Worm (Caenorhabditis elegans): ENCODE results near the gene C37C3.11.

C37C3.11 gene

DNA sequence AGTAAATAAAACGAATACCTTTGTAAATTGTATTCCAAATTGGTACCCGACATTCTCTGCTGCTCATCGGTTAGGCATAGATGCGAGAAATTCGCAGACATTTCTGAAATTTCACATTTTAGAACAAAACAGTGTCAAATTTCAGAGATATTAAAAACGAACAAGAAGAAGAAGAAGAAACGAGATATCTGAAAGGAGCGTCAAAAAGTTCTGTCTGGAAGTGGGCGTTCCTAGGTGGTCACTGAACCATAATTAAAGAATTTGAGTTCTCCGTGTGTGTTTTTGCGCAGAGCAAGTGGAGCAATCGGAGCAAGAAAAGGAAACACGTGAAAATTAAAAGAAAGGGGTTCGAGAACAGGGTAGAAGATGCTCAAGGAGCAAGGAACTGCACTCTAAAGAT is 35.2 kb upstream of the C37C3.11 start, which contains the start of gene F40A3.7:
Gene F40A3.7, minus strand, starts transcription at position 101 of the 400 bp plus-strand sequence.
- TF ChIP-seq K11D2.4 (GFP tag; IDR thresholded peaks at IDR 0.05) (no peak), B0261.1 (tag; optimal IDR thresholded peaks at IDR 0.05) (no peak)

ce11 chrV:7893812-7894381 is 29.3 kb upstream of the C37C3.11 start, which contains the start of gene F40A3.6:
F40A3.6 (minus strand) TSS chrV:7893862.
- peak; percentile 22; the same call in 1 of the 2 replicates for TF ChIP-seq hmg-1.2 (GFP tag; IDR thresholded peaks at IDR 0.05)
- TF ChIP-seq gei-17 (GFP tag; optimal IDR thresholded peaks at IDR 0.05), result no peak
- no peak for TF ChIP-seq nhr-90 (tag; optimal IDR thresholded peaks at IDR 0.05)
- TF ChIP-seq him-1 (tag; optimal IDR thresholded peaks at IDR 0.05), result no peak
- no peak for TF ChIP-seq nhr-80 (tag; optimal IDR thresholded peaks at IDR 0.05)
- no peak for TF ChIP-seq lin-54 (GFP tag; optimal IDR thresholded peaks at IDR 0.05)
- TF ChIP-seq ztf-25 (GFP tag; IDR thresholded peaks at IDR 0.05), result no peak

ce11 chrV:7891230-7891629 is 26.7 kb upstream of the C37C3.11 start, which contains the start of gene F40A3.1:
F40A3.1 (plus strand) TSS chrV:7891530.
- TF ChIP-seq madf-3 (GFP tag; IDR thresholded peaks at IDR 0.05) (no peak), madf-10 (tag; optimal IDR thresholded peaks at IDR 0.05) (no peak), fkh-3 (tag; optimal IDR thresholded peaks at IDR 0.05) (no peak), rcor-1 (GFP tag; IDR thresholded peaks at IDR 0.05) (no peak), ets-4 (GFP tag; optimal IDR thresholded peaks at IDR 0.05) (no peak), ccch-3 (GFP tag; optimal IDR thresholded peaks at IDR 0.05) (no peak), D2030.7 (GFP tag; IDR thresholded peaks at IDR 0.05) (no peak)

DNA sequence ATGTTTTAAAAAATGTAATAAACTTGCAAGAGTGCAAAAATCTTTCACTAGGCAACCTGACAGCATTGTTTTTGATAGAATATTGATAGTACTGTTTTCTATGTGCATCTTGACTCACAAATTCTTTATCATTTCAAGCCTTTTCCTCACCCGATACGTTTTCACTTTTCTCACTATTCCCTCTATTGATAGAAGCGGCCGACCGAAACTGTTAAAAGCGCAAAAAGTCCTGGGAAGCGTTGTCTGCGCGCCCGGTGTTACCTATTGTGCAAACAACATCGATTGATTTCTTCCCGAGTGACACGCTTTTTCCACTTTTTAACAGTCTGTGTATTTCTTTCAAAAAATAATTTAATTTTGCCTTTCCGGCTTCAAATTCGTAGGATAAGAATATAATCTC is 23.5 kb upstream of the C37C3.11 start:
- no peak for TF ChIP-seq snpc-4 (GFP tag; optimal IDR thresholded peaks at IDR 0.05)
- peak in 3 of 4 experiments; percentile 34 to 81 (median 49) for TF ChIP-seq snpc-4 (tag; optimal IDR thresholded peaks at IDR 0.05)
- peak; percentile 67; the same call in 1 of the 2 replicates for TF ChIP-seq dox-1 (GFP tag; IDR thresholded peaks at IDR 0.05)
- no peak for TF ChIP-seq F52B5.7 (tag; optimal IDR thresholded peaks at IDR 0.05)
- TF ChIP-seq Y53F4B.3 (GFP tag; IDR thresholded peaks at IDR 0.05), result no peak
- no peak for TF ChIP-seq repo-1 (tag; optimal IDR thresholded peaks at IDR 0.05)
- no peak for TF ChIP-seq D2030.7 (GFP tag; IDR thresholded peaks at IDR 0.05)
- no peak for TF ChIP-seq ceh-100 (GFP tag; IDR thresholded peaks at IDR 0.05)
- peak; percentile 80 for TF ChIP-seq nhr-80 (tag; optimal IDR thresholded peaks at IDR 0.05)
- TF ChIP-seq madf-10 (tag; optimal IDR thresholded peaks at IDR 0.05), result no peak

- TF ChIP-seq sea-2 (GFP tag; IDR thresholded peaks at IDR 0.05) (no peak), athp-1 (tag; optimal IDR thresholded peaks at IDR 0.05) (no peak), ztf-18 (tag; optimal IDR thresholded peaks at IDR 0.05) (no peak), lag-1 (GFP tag; IDR thresholded peaks at IDR 0.05) (no peak), tbp1 (GFP tag; optimal IDR thresholded peaks at IDR 0.05) (no peak), aptf-2 (GFP tag; conservative IDR thresholded peaks at IDR 0.05) (no peak), F55B11.4 (tag; optimal IDR thresholded peaks at IDR 0.05; ENCODE audit: borderline replicate concordance, insufficient read depth) (no peak), K12H6.12 (tag; optimal IDR thresholded peaks at IDR 0.05) (no peak), K11D2.4 (GFP tag; IDR thresholded peaks at IDR 0.05) (no peak), egrh-3 (GFP tag; IDR thresholded peaks at IDR 0.05) (no peak), him-1 (tag; optimal IDR thresholded peaks at IDR 0.05) (no peak), B0019.2 (GFP tag; conservative IDR thresholded peaks at IDR 0.05) (no peak), let-526 (GFP tag; IDR thresholded peaks at IDR 0.05) (no peak), nhr-80 (tag; optimal IDR thresholded peaks at IDR 0.05) (no peak), egl-18 (GFP tag; IDR thresholded peaks at IDR 0.05) (no peak), akir-1 (GFP tag; optimal IDR thresholded peaks at IDR 0.05) (no peak), ztf-26 (tag; optimal IDR thresholded peaks at IDR 0.05) (no peak)
These were observed 19.9 kb upstream of the C37C3.11 start for ce11 chrV:7884441-7884840.

All from whole organism, young adult.